Fruit fly (Drosophila melanogaster): ENCODE results near the gene Pkd2.

Pkd2 gene

dm6 chr2L:12371740-12372139 lies 26.3 kb upstream of the Pkd2 start (continued):
- TF ChIP-seq CG12942 (GFP tag; optimal IDR thresholded peaks at IDR 0.05) (peak; percentile 53), HmgD (GFP tag; optimal IDR thresholded peaks at IDR 0.05) (no peak), CG3281 (GFP tag; optimal IDR thresholded peaks at IDR 0.05) (peak; percentile 47), ato (GFP tag; IDR thresholded peaks at IDR 0.05; ENCODE audit: partially characterized antibody) (no peak), CG6689 (GFP tag; IDR thresholded peaks at IDR 0.05) (peak; percentile 25; the same call in 1 of the 2 replicates), hbn (GFP tag; IDR thresholded peaks at IDR 0.05; ENCODE audit: partially characterized antibody) (no peak), stc (GFP tag; IDR thresholded peaks at IDR 0.05) (peak; percentile 57; the same call in 1 of the 2 replicates), CG7963 (GFP tag; IDR thresholded peaks at IDR 0.05; ENCODE audit: partially characterized antibody) (no peak), toy (GFP tag; IDR thresholded peaks at IDR 0.05) (no peak), ap (GFP tag; IDR thresholded peaks at IDR 0.05) (no peak), CG9817 (tag; optimal IDR thresholded peaks at IDR 0.05) (peak; percentile 44), pan (optimal IDR thresholded peaks at IDR 0.05) (no peak), pan (GFP tag; optimal IDR thresholded peaks at IDR 0.05 in 1 of 2, IDR thresholded peaks at IDR 0.05 in 1 of 2) (peak in 1 of 2 experiments; percentile 51), CG6175 (GFP tag; IDR thresholded peaks at IDR 0.05) (0 out of 3 replicates have a peak, but pooled peaks have one; percentile 31), az2 (GFP tag; optimal IDR thresholded peaks at IDR 0.05) (no peak), Sox100B (GFP tag; optimal IDR thresholded peaks at IDR 0.05) (peak; percentile 73), gcm2 (GFP tag; optimal IDR thresholded peaks at IDR 0.05) (no peak), unc-4 (GFP tag; IDR thresholded peaks at IDR 0.05; ENCODE audit: partially characterized antibody) (no peak), ash1 (GFP tag; optimal IDR thresholded peaks at IDR 0.05) (no peak), Ssrp (tag; optimal IDR thresholded peaks at IDR 0.05) (no peak), CG8478 (optimal IDR thresholded peaks at IDR 0.05) (no peak), dpn (GFP tag; optimal IDR thresholded peaks at IDR 0.05) (peak; percentile 32 to 41), Taf1 (GFP tag; IDR thresholded peaks at IDR 0.05) (no peak), CG13624 (GFP tag; optimal IDR thresholded peaks at IDR 0.05) (no peak), CoRest (tag; optimal IDR thresholded peaks at IDR 0.05) (peak; percentile 48), CG10366 (GFP tag; IDR thresholded peaks at IDR 0.05) (no peak; the same call in 1 of the 2 replicates), CTCF (GFP tag; optimal IDR thresholded peaks at IDR 0.05) (peak; percentile 8), MESR4 (GFP tag; optimal IDR thresholded peaks at IDR 0.05) (no peak), da (GFP tag; optimal IDR thresholded peaks at IDR 0.05) (peak; percentile 24), Stat92E (GFP tag; optimal IDR thresholded peaks at IDR 0.05) (peak in 1 of 3 experiments; percentile 12), lab (GFP tag; optimal IDR thresholded peaks at IDR 0.05) (peak; percentile 80), crp (GFP tag; optimal IDR thresholded peaks at IDR 0.05) (peak in 1 of 2 experiments; percentile 7), slou (GFP tag; optimal IDR thresholded peaks at IDR 0.05) (no peak), HmgZ (tag; optimal IDR thresholded peaks at IDR 0.05) (peak; percentile 43), CG12155 (GFP tag; optimal IDR thresholded peaks at IDR 0.05) (no peak), CG12104 (GFP tag; optimal IDR thresholded peaks at IDR 0.05) (peak; percentile 40), ewg (GFP tag; optimal IDR thresholded peaks at IDR 0.05) (peak; percentile 56), Dip3 (GFP tag; optimal IDR thresholded peaks at IDR 0.05) (no peak), grn (GFP tag; optimal IDR thresholded peaks at IDR 0.05) (peak; percentile 32), CG2202 (tag; optimal IDR thresholded peaks at IDR 0.05) (peak; percentile 80), shn (GFP tag; optimal IDR thresholded peaks at IDR 0.05) (no peak), Hsf (GFP tag; optimal IDR thresholded peaks at IDR 0.05) (peak; percentile 10), CG1792 (GFP tag; optimal IDR thresholded peaks at IDR 0.05) (no peak), disco-r (GFP tag; optimal IDR thresholded peaks at IDR 0.05) (peak; percentile 33), Bteb2 (GFP tag; optimal IDR thresholded peaks at IDR 0.05) (no peak), CG13296 (GFP tag; optimal IDR thresholded peaks at IDR 0.05) (peak; percentile 30), Dip2 (GFP tag; IDR thresholded peaks at IDR 0.05) (no peak), Xbp1 (GFP tag; optimal IDR thresholded peaks at IDR 0.05) (peak; percentile 1), CG7987 (GFP tag; optimal IDR thresholded peaks at IDR 0.05) (peak; percentile 84), CG31365 (tag; optimal IDR thresholded peaks at IDR 0.05) (peak; percentile 59), CG6254 (GFP tag; optimal IDR thresholded peaks at IDR 0.05) (peak; percentile 71), kay (GFP tag; optimal IDR thresholded peaks at IDR 0.05) (peak; percentile 14)

All from whole organism, embryonic.